Fruit fly (Drosophila melanogaster) whole organism, embryonic: ENCODE data around the gene glob2.

ENCODE experiments used
- ATbp ChIP-seq: fragments of 200-800 bp; sonication (Bioruptor generic); optimal IDR thresholded peaks from 2 replicates; lab custom pipeline; 2017; ENCODE audit warnings: missing biosample characterization, mild to moderate bottlenecking, missing genetic modification characterization, missing genetic modification reagents
- B-H1 ChIP-seq: fragments of 200-800 bp; sonication (Bioruptor generic); IDR thresholded peaks from 3 replicates; pipeline ENCODE4 v1.3.6; 2022; ENCODE audit warnings: missing biosample characterization, missing genetic modification characterization
- Blimp-1 ChIP-seq: fragments of 200-800 bp; sonication (Bioruptor generic); optimal IDR thresholded peaks from 3 replicates; lab custom pipeline; 2018; ENCODE audit warnings: missing biosample characterization, missing genetic modification characterization, mild to moderate bottlenecking, moderate library complexity, missing genetic modification reagents
- CG10565 ChIP-seq: fragments of 200-800 bp; sonication (Bioruptor generic); optimal IDR thresholded peaks from 3 replicates; lab custom pipeline; 2016; ENCODE audit warnings: missing biosample characterization, mild to moderate bottlenecking, missing genetic modification characterization
- CG13424 ChIP-seq: fragments of 200-800 bp; sonication (Bioruptor generic); optimal IDR thresholded peaks from 2 replicates; lab custom pipeline; 2019; ENCODE audit warnings: missing biosample characterization, mild to moderate bottlenecking, missing genetic modification characterization, moderate library complexity
- CG13775 ChIP-seq: fragments of 200-800 bp; sonication (Bioruptor generic); optimal IDR thresholded peaks from 3 replicates; lab custom pipeline; 2017; ENCODE audit warnings: missing biosample characterization, mild to moderate bottlenecking, missing genetic modification characterization
- CG14710 ChIP-seq: fragments of 200-800 bp; sonication (Bioruptor generic); optimal IDR thresholded peaks from 3 replicates; lab custom pipeline; 2019; ENCODE audit warnings: missing biosample characterization, mild to moderate bottlenecking, missing genetic modification characterization, moderate library complexity
- CG17612 ChIP-seq: fragments of 200-800 bp; sonication (Bioruptor generic); IDR thresholded peaks from 2 replicates; pipeline ENCODE4 v1.3.6; 2022; ENCODE audit warnings: missing biosample characterization, missing genetic modification characterization
- CG17912 ChIP-seq: fragments of 200-800 bp; sonication (Bioruptor generic); optimal IDR thresholded peaks from 2 replicates; lab custom pipeline; 2018; ENCODE audit warnings: missing biosample characterization, mild to moderate bottlenecking, missing genetic modification characterization
- CG18262 ChIP-seq: fragments of 200-800 bp; optimal IDR thresholded peaks from 3 replicates; lab custom pipeline; 2019; ENCODE audit warnings: missing biosample characterization, mild to moderate bottlenecking, missing genetic modification characterization, moderate library complexity
- CG2712 ChIP-seq: fragments of 200-800 bp; optimal IDR thresholded peaks from 3 replicates; lab custom pipeline; 2019; ENCODE audit warnings: missing biosample characterization, mild to moderate bottlenecking, missing genetic modification characterization, moderate library complexity
- CG4730 ChIP-seq: fragments of 200-800 bp; sonication (Bioruptor generic); IDR thresholded peaks from 2 replicates; pipeline ENCODE4 v1.3.6; 2022; ENCODE audit warnings: missing biosample characterization, missing genetic modification characterization
- CG7786 ChIP-seq: fragments of 200-800 bp; sonication (Bioruptor generic); optimal IDR thresholded peaks from 2 replicates; lab custom pipeline; 2016; ENCODE audit warnings: missing biosample characterization, missing genetic modification characterization
- CG7839 ChIP-seq: fragments of 200-800 bp; sonication (Bioruptor generic); optimal IDR thresholded peaks from 3 replicates; lab custom pipeline; 2018; ENCODE audit warnings: missing biosample characterization, mild to moderate bottlenecking, missing genetic modification characterization, moderate library complexity
- CG7928 ChIP-seq: fragments of 200-800 bp; sonication (Bioruptor generic); optimal IDR thresholded peaks from 2 replicates; lab custom pipeline; 2017; ENCODE audit warnings: missing biosample characterization, mild to moderate bottlenecking, missing genetic modification characterization
- CG9727 ChIP-seq: fragments of 200-800 bp; sonication (Bioruptor generic); optimal IDR thresholded peaks from 3 replicates; lab custom pipeline; 2017; ENCODE audit warnings: missing biosample characterization, mild to moderate bottlenecking, missing genetic modification characterization
- CG9932 ChIP-seq: fragments of 200-800 bp; sonication (Bioruptor generic); IDR thresholded peaks from 2 replicates; pipeline ENCODE4 v1.3.6; 2022; ENCODE audit warnings: missing biosample characterization, missing genetic modification characterization
- Dek ChIP-seq: fragments of 200-800 bp; sonication (Bioruptor generic); optimal IDR thresholded peaks from 3 replicates; lab custom pipeline; 2019; ENCODE audit warnings: missing biosample characterization, mild to moderate bottlenecking, missing genetic modification characterization, moderate library complexity
- H2.0 ChIP-seq: fragments of 200-800 bp; sonication (Bioruptor generic); IDR thresholded peaks from 2 replicates; pipeline ENCODE4 v1.3.6; 2022; ENCODE audit warnings: missing biosample characterization, missing genetic modification characterization
- Hmx ChIP-seq: fragments of 200-800 bp; sonication (Bioruptor generic); optimal IDR thresholded peaks from 2 replicates; lab custom pipeline; 2016; ENCODE audit warnings: missing biosample characterization, missing genetic modification characterization
- Kr ChIP-seq: fragments of 200-800 bp; sonication (Bioruptor generic); optimal IDR thresholded peaks from 2 replicates; lab custom pipeline; 2017; ENCODE audit warnings: missing biosample characterization, mild to moderate bottlenecking, missing genetic modification characterization
- Meics ChIP-seq: fragments of 200-800 bp; sonication (Bioruptor generic); optimal IDR thresholded peaks from 2 replicates; lab custom pipeline; 2017; ENCODE audit warnings: missing biosample characterization, mild to moderate bottlenecking, missing genetic modification characterization
- NC2α ChIP-seq: fragments of 200-800 bp; sonication (Bioruptor generic); optimal IDR thresholded peaks from 2 replicates; lab custom pipeline; 2016; ENCODE audit warnings: missing biosample characterization, missing genetic modification characterization
- Nf-YA ChIP-seq: fragments of 200-800 bp; sonication (Bioruptor generic); IDR thresholded peaks from 2 replicates; pipeline ENCODE4 v1.3.6; 2022; ENCODE audit warnings: missing biosample characterization, missing genetic modification characterization
- PHDP ChIP-seq: fragments of 200-800 bp; sonication (Bioruptor generic); optimal IDR thresholded peaks from 3 replicates; lab custom pipeline; 2018; ENCODE audit warnings: missing biosample characterization, mild to moderate bottlenecking, missing genetic modification characterization, moderate library complexity
- Usf ChIP-seq: fragments of 200-800 bp; sonication (Bioruptor generic); optimal IDR thresholded peaks from 2 replicates; lab custom pipeline; 2017; ENCODE audit warnings: missing genotype, missing biosample characterization, missing genetic modification characterization
- chinmo ChIP-seq: fragments of 200-800 bp; sonication (Bioruptor generic); IDR thresholded peaks from 4 replicates; pipeline ENCODE4 v1.3.6; 2022; ENCODE audit warnings: missing biosample characterization, missing genetic modification characterization; ENCODE audit not compliant: partially characterized antibody
- esg ChIP-seq: fragments of 200-800 bp; sonication (Bioruptor generic); conservative IDR thresholded peaks from 2 replicates; pipeline ENCODE4 v1.3.6; 2022; ENCODE audit warnings: missing biosample characterization, missing genetic modification characterization
- fd102C ChIP-seq: fragments of 200-800 bp; sonication (Bioruptor generic); optimal IDR thresholded peaks from 2 replicates; lab custom pipeline; 2018; ENCODE audit warnings: missing biosample characterization, mild to moderate bottlenecking, missing genetic modification characterization, moderate library complexity
- fd3F ChIP-seq: fragments of 200-800 bp; sonication (Bioruptor generic); optimal IDR thresholded peaks from 2 replicates; lab custom pipeline; 2018; ENCODE audit warnings: missing biosample characterization, mild to moderate bottlenecking, missing genetic modification characterization, moderate library complexity
- jigr1 ChIP-seq: fragments of 200-800 bp; sonication (Bioruptor generic); IDR thresholded peaks from 3 replicates; pipeline ENCODE4 v1.3.6; 2022; ENCODE audit warnings: missing biosample characterization, missing genetic modification characterization
- lbe ChIP-seq: fragments of 200-800 bp; sonication (Bioruptor generic); optimal IDR thresholded peaks from 2 replicates; lab custom pipeline; 2016; ENCODE audit warnings: missing biosample characterization, mild to moderate bottlenecking, missing genetic modification characterization
- mam ChIP-seq: fragments of 200-800 bp; sonication (Bioruptor generic); optimal IDR thresholded peaks from 3 replicates; lab custom pipeline; 2016; ENCODE audit warnings: missing biosample characterization, missing genetic modification characterization
- onecut ChIP-seq: fragments of 200-800 bp; sonication (Bioruptor generic); IDR thresholded peaks from 2 replicates; pipeline ENCODE4 v1.3.6; 2022; ENCODE audit warnings: missing biosample characterization, missing genetic modification characterization
- pan ChIP-seq, 4 experiments: fragments of >200 bp in 3 of 4; fragments of 200-800 bp in 1 of 4; sonication (Bioruptor generic) in 1 of 4; optimal IDR thresholded peaks in 3 of 4; IDR thresholded peaks in 1 of 4; 2 replicates each; pipeline versions ENCODE4 v1.3.6 to Lab custom; 2017 to 2022; ENCODE audit warnings: missing biosample characterization in 2 of 4, missing genetic modification characterization in 2 of 4, mixed read lengths in 1 of 4
- pfk ChIP-seq: fragments of 200-800 bp; sonication (Bioruptor generic); optimal IDR thresholded peaks from 2 replicates; lab custom pipeline; 2018; ENCODE audit warnings: missing biosample characterization, mild to moderate bottlenecking, missing genetic modification characterization, moderate library complexity
- prd ChIP-seq, 3 experiments: fragments of >200 bp in 2 of 3; fragments of 200-800 bp in 1 of 3; sonication (Bioruptor generic) in 1 of 3; optimal IDR thresholded peaks in 2 of 3; IDR thresholded peaks in 1 of 3; 2 replicates in 2 of 3; 3 replicates in 1 of 3; pipeline versions ENCODE4 v1.3.6 to Lab custom; 2017 to 2022; ENCODE audit warnings: missing biosample characterization in 1 of 3, missing genetic modification characterization in 1 of 3
- ranshi ChIP-seq: fragments of 200-800 bp; sonication (Bioruptor generic); IDR thresholded peaks from 2 replicates; pipeline ENCODE4 v1.3.6; 2022; ENCODE audit warnings: missing biosample characterization, missing genetic modification characterization
- sc ChIP-seq, 3 experiments: fragments of >200 bp in 2 of 3; fragments of 200-800 bp in 1 of 3; sonication (Bioruptor generic) in 1 of 3; optimal IDR thresholded peaks; 2 replicates in 2 of 3; 3 replicates in 1 of 3; lab custom pipeline; 2017; ENCODE audit warnings: mild to moderate bottlenecking in 1 of 3, missing biosample characterization in 1 of 3, missing genetic modification characterization in 1 of 3, missing genetic modification reagents in 1 of 3
- sd ChIP-seq: fragments of 200-800 bp; sonication (Bioruptor generic); optimal IDR thresholded peaks from 3 replicates; lab custom pipeline; 2018; ENCODE audit warnings: missing biosample characterization, mild to moderate bottlenecking, missing genetic modification characterization, moderate library complexity
- shn ChIP-seq: fragments of 200-800 bp; sonication (Bioruptor generic); optimal IDR thresholded peaks from 3 replicates; lab custom pipeline; 2016; ENCODE audit warnings: missing biosample characterization, missing genetic modification characterization
- slbo ChIP-seq: fragments of 200-800 bp; sonication (Bioruptor generic); IDR thresholded peaks from 2 replicates; pipeline ENCODE4 v1.3.6; 2022; ENCODE audit warnings: missing biosample characterization, missing genetic modification characterization
- ssp ChIP-seq: fragments of 200-800 bp; sonication (Bioruptor generic); IDR thresholded peaks from 2 replicates; pipeline ENCODE4 v1.3.6; 2022; ENCODE audit warnings: missing biosample characterization, missing genetic modification characterization
- tap ChIP-seq: fragments of 200-800 bp; optimal IDR thresholded peaks from 3 replicates; lab custom pipeline; 2019; ENCODE audit warnings: missing biosample characterization, mild to moderate bottlenecking, missing genetic modification characterization, moderate library complexity
- tgo ChIP-seq: fragments of 200-800 bp; sonication (Bioruptor generic); IDR thresholded peaks from 3 replicates; pipeline ENCODE4 v1.3.6; 2022; ENCODE audit warnings: missing biosample characterization, missing genetic modification characterization
- wor ChIP-seq: fragments of 200-800 bp; sonication (Bioruptor generic); IDR thresholded peaks from 2 replicates; pipeline ENCODE4 v1.3.6; 2022; ENCODE audit warnings: missing biosample characterization, missing genetic modification characterization

Gene glob2

dm6 chr3R:6657278-6658246 lies 48.8 kb upstream of the glob2 start, which contains the start of the genes CG1307 and twr (continued):
- TF ChIP-seq Meics (GFP tag; lab: Kevin White, UChicago) (peak; percentile 43), Usf (GFP tag; lab: Kevin White, UChicago) (no peak), PHDP (tag; lab: Kevin White, UChicago) (no peak), tgo (no peak), slbo (peak; percentile 49), mam (no peak), CG2712 (tag; lab: Kevin White, UChicago) (peak; percentile 69), fd102C (no peak), Nf-YA (GFP tag; lab: Robert Waterston, UW) (no peak), CG14710 (peak; percentile 98), H2.0 (GFP tag; lab: Robert Waterston, UW) (0 out of 2 replicates have a peak, but pooled peaks have one; percentile 12), tap (tag; lab: Kevin White, UChicago) (no peak), CG17612 (no peak), sd (no peak), ssp (GFP tag; lab: Robert Waterston, UW) (peak; percentile 51; the same call in 1 of the 2 replicates), ATbp (GFP tag; lab: Kevin White, UChicago) (no peak), jigr1 (GFP tag; lab: Robert Waterston, UW) (no peak), NC2α (GFP tag; lab: Kevin White, UChicago) (no peak), CG13424 (tag; lab: Kevin White, UChicago) (peak; percentile 59)
- TF ChIP-seq, all 482 proteins: peak for 143

dm6 chr3R:6646740-6647139 lies 38.0 kb upstream of the glob2 start, which contains the start of gene Taf1:
Gene Taf1, plus strand, starts transcription at chr3R:6646889.
- TF ChIP-seq fd3F (GFP tag; lab: Kevin White, UChicago): no peak
- TF ChIP-seq CG13775: peak; percentile 82
- peak; percentile 86; the same call in 2 of the 4 replicates for TF ChIP-seq chinmo (GFP tag; lab: Robert Waterston, UW)
- peak; percentile 24 for TF ChIP-seq Dek (tag; lab: Kevin White, UChicago)
- TF ChIP-seq CG10565 (GFP tag; lab: Kevin White, UChicago): no peak
- TF ChIP-seq onecut (GFP tag; lab: Robert Waterston, UW): no peak
- TF ChIP-seq lbe: no peak
- TF ChIP-seq prd (optimal IDR thresholded peaks at IDR 0.05; lab: Kevin White, UChicago): no peak
- TF ChIP-seq prd (GFP tag; IDR thresholded peaks at IDR 0.05; lab: Robert Waterston, UW): peak; percentile 50; the same call in 2 of the 3 replicates
- TF ChIP-seq esg (GFP tag; lab: Robert Waterston, UW): no peak
- TF ChIP-seq CG18262 (tag; lab: Kevin White, UChicago): no peak
- peak; percentile 23; the same call in 1 of the 2 replicates for TF ChIP-seq CG9932 (GFP tag; lab: Robert Waterston, UW)
- no peak for TF ChIP-seq CG7786 (GFP tag; lab: Kevin White, UChicago)
- no peak for TF ChIP-seq pfk (GFP tag; lab: Kevin White, UChicago)
- no peak for TF ChIP-seq pan (optimal IDR thresholded peaks at IDR 0.05; lab: Kevin White, UChicago)
- TF ChIP-seq pan (GFP tag; optimal IDR thresholded peaks at IDR 0.05 in 1 of 2, IDR thresholded peaks at IDR 0.05 in 1 of 2): no peak
- peak; percentile 67 for TF ChIP-seq CG14710
- no peak for TF ChIP-seq sc (optimal IDR thresholded peaks at IDR 0.05; lab: Kevin White, UChicago)
- TF ChIP-seq sc (GFP tag; optimal IDR thresholded peaks at IDR 0.05; lab: Kevin White, UChicago): no peak
- no peak for TF ChIP-seq CG4730 (GFP tag; lab: Robert Waterston, UW)
- no peak for TF ChIP-seq CG7839 (tag; lab: Kevin White, UChicago)
- peak; percentile 26 for TF ChIP-seq CG7928 (GFP tag; lab: Kevin White, UChicago)
- no peak for TF ChIP-seq ranshi (GFP tag; lab: Robert Waterston, UW)
- peak; percentile 27 for TF ChIP-seq CG17912 (GFP tag; lab: Kevin White, UChicago)
- TF ChIP-seq CG9727 (GFP tag; lab: Kevin White, UChicago): no peak
- TF ChIP-seq Blimp-1 (GFP tag; lab: Kevin White, UChicago): no peak
- TF ChIP-seq shn (GFP tag; lab: Kevin White, UChicago): no peak
- no peak for TF ChIP-seq Kr (GFP tag; lab: Kevin White, UChicago)
- no peak for TF ChIP-seq B-H1 (GFP tag; lab: Robert Waterston, UW)
- no peak for TF ChIP-seq wor (GFP tag; lab: Robert Waterston, UW)
- no peak for TF ChIP-seq Hmx (GFP tag; lab: Kevin White, UChicago)
